Fruit fly (Drosophila melanogaster) whole organism, wandering third instar larva: ENCODE measurements around the gene CG13280.

ENCODE experiments used
- CG32264 ChIP-seq: fragments of 200-800 bp; sonication (Bioruptor generic); optimal IDR thresholded peaks from 2 replicates; lab custom pipeline; 2016; ENCODE audit warnings: missing biosample characterization, missing genetic modification characterization
- CrebA ChIP-seq: fragments of 200-800 bp; sonication (Bioruptor generic); optimal IDR thresholded peaks from 2 replicates; lab custom pipeline; 2016; ENCODE audit warnings: missing biosample characterization, mild to moderate bottlenecking, missing genetic modification characterization, borderline replicate concordance
- Dfd ChIP-seq: fragments of >200 bp; optimal IDR thresholded peaks from 2 replicates; lab custom pipeline; 2017; ENCODE audit warnings: missing biosample characterization, missing genetic modification characterization
- Dif ChIP-seq: fragments of 200-275, 200-300 bp; sonication (Bioruptor generic); optimal IDR thresholded peaks from 2 replicates; lab custom pipeline; 2018; ENCODE audit warnings: missing biosample characterization, missing genetic modification characterization; ENCODE audit not compliant: partially characterized antibody
- HLH106 ChIP-seq: fragments of 200-800 bp; optimal IDR thresholded peaks from 3 replicates; lab custom pipeline; 2019; ENCODE audit warnings: missing biosample characterization, mild to moderate bottlenecking, missing genetic modification characterization, moderate library complexity
- Hnf4 ChIP-seq: fragments of 200-800 bp; sonication (Bioruptor generic); optimal IDR thresholded peaks from 2 replicates; lab custom pipeline; 2016; ENCODE audit warnings: missing biosample characterization, mild to moderate bottlenecking, missing genetic modification characterization
- Jra ChIP-seq: sonication (Bioruptor generic); optimal IDR thresholded peaks from 2 replicates; lab custom pipeline; 2016; ENCODE audit warnings: missing biosample characterization, missing genetic modification characterization
- Mio ChIP-seq: sonication (Bioruptor generic); optimal IDR thresholded peaks from 2 replicates; lab custom pipeline; 2016; ENCODE audit warnings: missing biosample characterization, missing genetic modification characterization
- Myc ChIP-seq: fragments of >200 bp; optimal IDR thresholded peaks from 2 replicates; lab custom pipeline; 2017
- N ChIP-seq: fragments of >200 bp; optimal IDR thresholded peaks from 2 replicates; lab custom pipeline; 2018; ENCODE audit warnings: missing biosample characterization, missing external identifiers, missing genetic modification characterization
- OdsH ChIP-seq: fragments of 200-800 bp; sonication (Bioruptor generic); optimal IDR thresholded peaks from 2 replicates; lab custom pipeline; 2016; ENCODE audit warnings: missing biosample characterization, mild to moderate bottlenecking, missing genetic modification characterization
- Rel ChIP-seq, 2 experiments: fragments of 200-800 bp; sonication (Bioruptor generic) in 1 of 2; optimal IDR thresholded peaks; 2 replicates in 1 of 2; 3 replicates in 1 of 2; lab custom pipeline; 2016 to 2019; ENCODE audit warnings: mild to moderate bottlenecking in 2 of 2, missing biosample characterization in 2 of 2, missing genetic modification characterization in 2 of 2, moderate library complexity in 1 of 2
- Sp1 ChIP-seq: fragments of 200-800 bp; sonication (Bioruptor generic); optimal IDR thresholded peaks from 3 replicates; lab custom pipeline; 2019; ENCODE audit warnings: missing biosample characterization, mild to moderate bottlenecking, missing genetic modification characterization, moderate library complexity
- br ChIP-seq: fragments of 200-800 bp; sonication (Bioruptor generic); optimal IDR thresholded peaks from 2 replicates; lab custom pipeline; 2016; ENCODE audit warnings: missing biosample characterization, missing genetic modification characterization
- brk ChIP-seq: fragments of 200-800 bp; sonication (Bioruptor generic); optimal IDR thresholded peaks from 2 replicates; lab custom pipeline; 2016; ENCODE audit warnings: missing biosample characterization, mild to moderate bottlenecking, missing genetic modification characterization
- dl ChIP-seq, 2 experiments: fragments of 175-275, 200-275 bp in 1 of 2; fragments of 200-275 bp in 1 of 2; sonication (Bioruptor generic); optimal IDR thresholded peaks; lab custom pipeline; 2018; ENCODE audit warnings: mild to moderate bottlenecking in 2 of 2, missing biosample characterization in 2 of 2, missing genetic modification characterization in 2 of 2, moderate library complexity in 2 of 2; ENCODE audit not compliant: partially characterized antibody in 2 of 2, insufficient read depth in 1 of 2
- dmrt93B ChIP-seq: fragments of 200-800 bp; sonication (Bioruptor generic); optimal IDR thresholded peaks from 2 replicates; lab custom pipeline; 2018; ENCODE audit warnings: missing biosample characterization, mild to moderate bottlenecking, missing genetic modification characterization
- dsf ChIP-seq: sonication (Bioruptor generic); optimal IDR thresholded peaks from 2 replicates; lab custom pipeline; 2016; ENCODE audit warnings: missing biosample characterization, missing genetic modification characterization, borderline replicate concordance
- ey ChIP-seq: fragments of 200-800 bp; sonication (Bioruptor generic); optimal IDR thresholded peaks from 2 replicates; lab custom pipeline; 2016; ENCODE audit warnings: missing biosample characterization, missing genetic modification characterization
- foxo ChIP-seq, 2 experiments: fragments of 200-800 bp; sonication (Bioruptor generic); optimal IDR thresholded peaks; 2 replicates in 1 of 2; 3 replicates in 1 of 2; lab custom pipeline; 2016 to 2017; ENCODE audit warnings: missing biosample characterization in 2 of 2, missing genetic modification characterization in 2 of 2
- h ChIP-seq: fragments of 200-800 bp; sonication (Bioruptor generic); optimal IDR thresholded peaks from 3 replicates; lab custom pipeline; 2016; ENCODE audit warnings: missing biosample characterization, mild to moderate bottlenecking, missing genetic modification characterization
- jim ChIP-seq: fragments of 175-275, 200-325 bp; sonication (Bioruptor generic); optimal IDR thresholded peaks from 2 replicates; lab custom pipeline; 2016; ENCODE audit warnings: missing biosample characterization, mild to moderate bottlenecking, missing genetic modification characterization
- lola ChIP-seq: fragments of >200 bp; optimal IDR thresholded peaks from 2 replicates; lab custom pipeline; 2017; ENCODE audit warnings: missing biosample characterization, missing genetic modification characterization
- pan ChIP-seq: fragments of >200 bp; optimal IDR thresholded peaks from 2 replicates; lab custom pipeline; 2017
- psq ChIP-seq: fragments of 200-800 bp; sonication (Bioruptor generic); optimal IDR thresholded peaks from 3 replicates; lab custom pipeline; 2017; ENCODE audit warnings: missing biosample characterization, mild to moderate bottlenecking, missing genetic modification characterization, moderate library complexity
- rgr ChIP-seq: fragments of 200-800 bp; sonication (Bioruptor generic); optimal IDR thresholded peaks from 3 replicates; lab custom pipeline; 2016; ENCODE audit warnings: missing biosample characterization, mild to moderate bottlenecking, missing genetic modification characterization
- sage ChIP-seq: fragments of 200-800 bp; sonication (Bioruptor generic); optimal IDR thresholded peaks from 2 replicates; lab custom pipeline; 2016; ENCODE audit warnings: missing biosample characterization, mild to moderate bottlenecking, missing genetic modification characterization
- sv ChIP-seq: fragments of 200-800 bp; sonication (Bioruptor generic); optimal IDR thresholded peaks from 3 replicates; lab custom pipeline; 2016; ENCODE audit warnings: missing biosample characterization, missing genetic modification characterization
- tai ChIP-seq: sonication (Bioruptor generic); optimal IDR thresholded peaks from 2 replicates; lab custom pipeline; 2016; ENCODE audit warnings: missing biosample characterization, missing genetic modification characterization
- usp ChIP-seq: fragments of >200 bp; optimal IDR thresholded peaks from 2 replicates; lab custom pipeline; 2017; ENCODE audit warnings: missing biosample characterization, missing genetic modification characterization

The CG13280 gene

DNA sequence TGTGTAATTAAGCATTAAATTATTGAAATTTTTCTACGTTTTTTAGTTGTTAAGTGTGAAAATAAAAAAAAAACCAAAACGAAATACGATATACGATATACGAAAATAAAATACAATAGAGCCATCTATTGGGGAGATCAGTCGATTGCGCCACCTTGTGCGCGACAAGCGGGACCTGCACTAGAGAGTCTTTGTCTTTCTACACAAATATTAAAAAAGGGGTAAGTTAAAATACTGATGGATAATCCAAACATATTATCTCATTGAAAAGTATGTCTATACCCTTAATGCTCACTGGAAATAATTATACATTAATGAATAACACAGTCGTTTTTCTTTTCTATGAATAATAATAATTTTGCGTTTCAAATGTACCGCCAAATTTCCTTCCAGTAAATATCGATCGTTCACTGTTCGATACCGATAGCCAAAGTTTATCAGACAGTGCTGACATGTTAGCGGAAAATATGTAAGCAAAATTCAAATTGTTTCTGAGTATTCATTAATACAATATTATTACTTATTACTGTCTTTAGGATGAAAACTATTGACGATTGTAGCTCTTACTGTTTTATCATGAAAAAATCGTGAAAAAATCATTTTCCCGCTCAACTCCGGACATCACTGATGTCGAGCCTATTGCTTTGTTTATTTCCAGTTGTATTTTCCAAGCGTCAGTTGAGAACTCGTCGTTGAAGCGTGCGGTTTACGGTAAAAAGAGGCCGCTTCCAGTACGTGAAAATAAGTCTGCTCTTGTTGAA, 4.7 kb downstream of the CG13280 start, which contains the start of gene mdy (continued):
- TF ChIP-seq dsf, result no peak
- TF ChIP-seq brk (GFP tag; lab: Kevin White, UChicago), result peak; percentile 77
- TF ChIP-seq psq (GFP tag; lab: Kevin White, UChicago), result peak; percentile 41
- TF ChIP-seq br (GFP tag; lab: Kevin White, UChicago), result peak; percentile 56
- TF ChIP-seq Dfd (GFP tag; lab: Kevin White, UChicago), result no peak
- no peak for TF ChIP-seq jim (GFP tag; lab: Kevin White, UChicago)
- no peak for TF ChIP-seq dl (GFP tag; optimal IDR thresholded peaks at IDR 0.05; lab: Kevin White, UChicago; ENCODE audit: insufficient read depth in 1 of 2, partially characterized antibody in 2 of 2)
- TF ChIP-seq sv (GFP tag; lab: Kevin White, UChicago), result peak; percentile 78

DNA sequence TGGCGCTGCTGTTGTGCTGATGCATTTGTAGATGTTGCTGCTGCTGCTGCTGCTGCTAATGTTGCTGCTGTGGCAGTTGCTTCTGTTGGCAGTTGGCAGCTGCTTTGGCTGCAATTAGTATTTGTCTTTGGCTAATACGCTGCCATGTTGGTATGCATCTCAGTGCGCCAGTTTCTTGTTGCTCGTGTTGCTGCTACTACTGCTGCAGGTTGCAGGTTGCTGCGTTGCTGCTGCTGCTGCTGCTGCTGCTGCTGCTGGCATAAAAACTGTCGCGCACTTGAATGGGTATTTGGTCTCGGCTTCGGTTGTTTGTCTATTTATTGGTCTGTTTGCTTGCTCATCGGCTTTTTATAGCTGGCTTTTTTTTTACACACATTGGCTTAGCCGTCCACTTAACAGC, 12.1 kb downstream of the CG13280 start:
- no peak for TF ChIP-seq h (GFP tag; lab: Kevin White, UChicago)
- TF ChIP-seq Dfd (GFP tag; lab: Kevin White, UChicago), result peak; percentile 93

DNA sequence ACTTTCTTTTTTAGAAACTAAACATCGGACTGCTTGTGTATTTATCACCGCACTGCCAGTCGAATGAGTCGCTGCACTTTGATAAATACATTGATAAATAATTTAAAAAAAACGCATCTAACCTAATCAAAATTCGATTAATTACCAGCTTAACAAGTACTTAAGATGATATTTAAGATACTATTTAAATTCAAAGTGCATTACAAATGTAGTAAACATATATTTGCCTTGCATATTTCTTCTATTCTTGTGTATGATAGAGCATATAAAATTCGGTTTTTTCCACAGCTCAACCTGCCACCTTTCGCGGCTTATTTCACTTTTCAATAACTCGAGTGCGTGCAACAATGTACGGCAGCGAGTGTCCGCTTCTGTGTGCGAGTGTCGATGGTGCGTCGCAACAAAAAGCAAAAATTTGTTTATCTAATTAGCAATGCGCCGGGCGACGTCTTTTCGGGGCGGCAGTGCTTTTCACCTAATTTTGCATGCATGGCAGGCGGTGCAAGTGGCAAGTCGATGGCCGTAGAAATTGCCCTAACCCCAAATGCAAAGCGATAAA, 16.4 kb downstream of the CG13280 start, which contains the start of gene CG13272:
Gene CG13272 (plus strand): TSS at position 509 of the 559 bp plus-strand sequence.
- TF ChIP-seq psq (GFP tag; lab: Kevin White, UChicago) (no peak), sv (GFP tag; lab: Kevin White, UChicago) (no peak), Dif (GFP tag; lab: Kevin White, UChicago) (no peak), Rel (GFP tag; optimal IDR thresholded peaks at IDR 0.05; lab: Kevin White, UChicago) (no peak), Rel (tag; optimal IDR thresholded peaks at IDR 0.05; lab: Kevin White, UChicago) (no peak), CrebA (GFP tag; lab: Kevin White, UChicago) (no peak), dsf (no peak), dl (GFP tag; optimal IDR thresholded peaks at IDR 0.05; lab: Kevin White, UChicago; ENCODE audit: insufficient read depth in 1 of 2, partially characterized antibody in 2 of 2) (no peak), jim (GFP tag; lab: Kevin White, UChicago) (no peak), brk (GFP tag; lab: Kevin White, UChicago) (no peak), pan (no peak), Dfd (GFP tag; lab: Kevin White, UChicago) (no peak)

DNA sequence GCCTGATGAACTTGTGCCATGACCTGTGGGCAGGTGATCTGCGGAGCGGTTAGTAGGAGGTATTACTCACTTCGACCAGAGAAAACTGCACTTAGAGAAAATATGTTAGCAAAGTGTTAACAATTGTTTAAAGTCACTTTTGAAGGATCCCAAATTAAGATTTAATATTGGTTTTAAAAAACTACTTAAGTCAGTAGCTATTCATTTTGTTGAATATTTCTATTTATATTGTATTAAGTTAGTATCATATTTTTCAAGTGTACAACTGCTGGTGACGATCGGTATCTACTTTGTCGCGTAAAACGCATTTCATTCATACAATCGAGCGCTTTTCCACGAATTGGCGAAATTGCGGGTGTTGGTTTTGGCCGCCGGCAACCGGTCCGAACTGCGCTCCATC, 17.3 kb downstream of the CG13280 start:
- TF ChIP-seq CG32264 (no peak), foxo (GFP tag; optimal IDR thresholded peaks at IDR 0.05; lab: Kevin White, UChicago) (no peak), sage (GFP tag; lab: Kevin White, UChicago) (no peak), ey (GFP tag; lab: Kevin White, UChicago) (no peak), tai (no peak), Dif (GFP tag; lab: Kevin White, UChicago) (no peak), Hnf4 (GFP tag; lab: Kevin White, UChicago) (no peak), dl (GFP tag; optimal IDR thresholded peaks at IDR 0.05; lab: Kevin White, UChicago; ENCODE audit: insufficient read depth in 1 of 2, partially characterized antibody in 2 of 2) (no peak), HLH106 (tag; lab: Kevin White, UChicago) (no peak), sv (GFP tag; lab: Kevin White, UChicago) (no peak), Myc (lab: Kevin White, UChicago) (no peak), h (GFP tag; lab: Kevin White, UChicago) (no peak)

DNA sequence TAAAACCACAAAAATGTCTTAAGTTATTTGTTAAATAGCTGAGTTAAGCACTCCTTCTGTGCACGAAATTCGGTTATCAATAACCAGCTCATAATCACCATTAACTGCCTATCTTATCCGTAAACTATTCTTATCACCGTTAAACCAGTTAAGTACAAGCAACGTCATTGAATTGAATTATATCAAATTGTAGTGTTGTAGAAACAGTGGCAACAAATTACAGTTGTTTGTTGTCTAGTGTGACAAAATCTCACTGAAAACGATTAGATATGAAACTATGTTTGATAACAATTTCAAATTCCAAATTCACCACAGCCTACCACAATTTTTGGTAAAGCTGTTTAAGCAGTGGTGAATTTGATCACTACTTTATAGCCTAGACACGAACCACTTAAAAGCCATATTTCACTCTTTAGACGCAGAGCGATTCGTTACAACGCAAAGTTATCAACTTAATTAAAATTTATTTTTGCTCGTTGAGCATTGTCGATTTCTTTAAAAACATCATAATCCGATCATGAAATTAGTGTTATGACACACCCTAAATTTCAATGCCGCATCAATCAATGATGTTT, 19.2 kb downstream of the CG13280 start:
- TF ChIP-seq Jra (GFP tag; lab: Kevin White, UChicago) (no peak), Myc (lab: Kevin White, UChicago) (peak; percentile 62)

DNA sequence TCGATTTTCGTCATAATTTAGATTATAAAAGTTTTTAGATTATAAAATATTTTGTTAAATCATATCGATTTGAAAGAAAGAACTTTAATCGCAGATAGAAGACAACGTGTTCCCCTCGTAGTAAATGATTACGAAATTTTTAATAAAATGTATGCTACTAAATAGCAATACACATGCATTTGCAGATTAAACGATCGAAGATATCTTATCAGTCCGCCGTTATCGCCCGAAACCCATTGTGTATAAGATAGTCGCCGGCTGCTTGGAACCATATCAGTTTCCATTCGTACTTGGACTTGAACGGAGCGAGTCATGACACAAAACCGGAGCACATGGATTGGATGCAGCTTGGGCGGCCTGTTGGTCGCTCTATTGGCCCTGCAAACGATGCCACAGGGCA, 21.4 kb downstream of the CG13280 start:
- TF ChIP-seq lola (no peak), foxo (GFP tag; optimal IDR thresholded peaks at IDR 0.05; lab: Kevin White, UChicago) (no peak), h (GFP tag; lab: Kevin White, UChicago) (no peak), dsf (no peak), psq (GFP tag; lab: Kevin White, UChicago) (no peak), usp (GFP tag; lab: Kevin White, UChicago) (no peak), jim (GFP tag; lab: Kevin White, UChicago) (no peak), rgr (GFP tag; lab: Kevin White, UChicago) (no peak), Sp1 (GFP tag; lab: Kevin White, UChicago) (no peak), brk (GFP tag; lab: Kevin White, UChicago) (no peak), sage (GFP tag; lab: Kevin White, UChicago) (no peak), Mio (GFP tag; lab: Kevin White, UChicago) (no peak), dmrt93B (GFP tag; lab: Kevin White, UChicago) (no peak), Hnf4 (GFP tag; lab: Kevin White, UChicago) (no peak), ey (GFP tag; lab: Kevin White, UChicago) (no peak), OdsH (GFP tag; lab: Kevin White, UChicago) (no peak), sv (GFP tag; lab: Kevin White, UChicago) (no peak), N (no peak)
- TF ChIP-seq, all 38 proteins: peak for 0
